Worm (Caenorhabditis elegans) whole organism, early embryonic: Measurements from ENCODE around the gene twk-34.

Experiments used
- F13C5.2 ChIP-seq: sonication (generic microtip); optimal IDR thresholded peaks from 2 replicates; lab custom pipeline; 2017; ENCODE audit warnings: mild to moderate bottlenecking, missing genetic modification characterization, inconsistent platforms, missing compliant biosample characterization
- aly-1 ChIP-seq: sonication (generic microtip); optimal IDR thresholded peaks from 2 replicates; lab custom pipeline; 2016; ENCODE audit warnings: missing genetic modification characterization, missing compliant biosample characterization
- ama-1 ChIP-seq: fragments of 150-350 bp; optimal IDR thresholded peaks from 2 replicates; lab custom pipeline; 2014
- ceh-36 ChIP-seq: sonication (generic microtip); optimal IDR thresholded peaks from 2 replicates; lab custom pipeline; 2016; ENCODE audit warnings: missing genetic modification characterization, inconsistent platforms, missing compliant biosample characterization
- hnd-1 ChIP-seq: sonication (generic microtip); optimal IDR thresholded peaks from 2 replicates; lab custom pipeline; 2016; ENCODE audit warnings: missing genetic modification characterization, missing compliant biosample characterization
- pes-1 ChIP-seq: fragments of 200-800 bp; sonication (Bioruptor generic); IDR thresholded peaks from 2 replicates; pipeline ENCODE4 v1.3.6; 2022; ENCODE audit warnings: missing genetic modification reagents, missing genetic modification characterization, missing compliant biosample characterization

ce11 chrV:15668870-15669269 lies 35.9 kb upstream of the twk-34 start, which contains the start of gene K06B4.4:
- TF ChIP-seq ceh-36 (tag; lab: Kevin White, UChicago) (no peak), ama-1 (lab: Kevin White, UChicago) (no peak), F13C5.2 (tag; lab: Kevin White, UChicago) (no peak), aly-1 (tag; lab: Kevin White, UChicago) (no peak), hnd-1 (tag; lab: Kevin White, UChicago) (no peak), pes-1 (no peak)
